Worm (Caenorhabditis elegans): ENCODE results near the gene ZK353.9.

ZK353.9 gene

DNA sequence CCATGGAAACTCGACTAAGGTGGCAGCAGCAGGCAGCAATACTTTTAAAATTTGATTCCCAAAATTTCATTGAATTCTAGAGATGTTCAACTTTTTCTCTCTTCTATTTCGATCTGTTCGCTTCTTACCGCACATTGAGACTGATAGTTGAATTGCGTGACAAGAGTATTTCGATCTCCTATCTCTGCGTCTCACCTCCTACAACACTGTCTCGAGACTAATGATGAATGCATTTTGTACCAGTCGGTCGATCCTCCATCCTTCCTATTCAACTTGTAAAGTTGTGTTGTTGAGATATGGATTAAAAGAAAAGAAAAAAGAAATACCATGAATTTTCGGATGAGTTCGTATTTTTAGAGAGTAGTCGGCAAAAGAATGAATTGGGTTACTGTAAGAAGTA, 41.9 kb downstream of the ZK353.9 start:
- TF ChIP-seq hmg-1.1 (GFP tag; IDR thresholded peaks at IDR 0.05) = no peak
- no peak for TF ChIP-seq nhr-11 (tag; optimal IDR thresholded peaks at IDR 0.05)
- TF ChIP-seq attf-4 (tag; optimal IDR thresholded peaks at IDR 0.05) = no peak
- TF ChIP-seq nhr-77 (tag; optimal IDR thresholded peaks at IDR 0.05) = no peak
- no peak for TF ChIP-seq php-3 (GFP tag; IDR thresholded peaks at IDR 0.05)
- TF ChIP-seq lin-15B (tag; optimal IDR thresholded peaks at IDR 0.05) = no peak
- no peak for TF ChIP-seq zip-11 (GFP tag; IDR thresholded peaks at IDR 0.05)

ce11 chrIII:8457605-8458004, 48.3 kb downstream of the ZK353.9 start:
- TF ChIP-seq aha-1 (tag) = peak; percentile 69
- no peak for TF ChIP-seq ceh-44 (GFP tag; IDR thresholded peaks at IDR 0.05)

ce11 chrIII:8461410-8461809, 52.1 kb downstream of the ZK353.9 start:
- TF ChIP-seq pha-4 (GFP tag; IDR thresholded peaks at IDR 0.05) (no peak), pha-4 (tag; optimal IDR thresholded peaks at IDR 0.05) (no peak), lsy-2 (tag; optimal IDR thresholded peaks at IDR 0.05) (peak in 1 of 2 experiments; percentile 77)
